Fruit fly (Drosophila melanogaster): Measurements from ENCODE around the gene CG10516.

Gene CG10516

DNA sequence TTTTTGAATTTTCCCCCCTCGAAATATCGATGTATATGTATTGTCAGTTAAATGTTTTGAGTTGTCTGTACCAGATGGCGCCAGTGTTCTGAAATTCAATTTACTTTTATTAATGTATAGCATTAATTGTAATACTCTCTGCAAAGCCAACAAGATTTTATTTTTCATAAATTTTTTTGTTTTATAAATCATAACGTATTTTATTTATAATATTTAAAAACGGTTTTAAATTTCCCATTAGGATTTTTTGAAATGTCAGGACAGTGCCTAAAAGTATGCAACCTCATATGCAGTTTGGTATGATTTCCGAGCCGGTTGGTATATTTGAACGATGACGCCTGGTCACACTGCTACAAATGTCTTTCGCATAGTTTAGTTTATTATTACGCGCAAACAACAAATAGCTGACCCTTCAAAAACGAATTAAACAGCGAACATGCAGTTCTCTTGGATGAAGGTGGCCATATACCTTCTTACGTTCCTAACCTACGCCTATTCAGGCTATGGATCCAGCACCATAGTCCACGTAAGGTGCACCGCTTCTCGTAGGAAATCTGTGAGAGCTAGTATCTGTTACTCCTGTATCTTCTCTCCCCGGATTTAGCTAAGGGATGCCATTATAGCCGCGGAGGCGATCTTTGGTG is 13.1 kb upstream of the CG10516 start, which contains the start of the genes Pka-C3 and GXIVsPLA2:
Gene Pka-C3, minus strand, starts transcription at position 14 of the 644 bp plus-strand sequence.
Gene GXIVsPLA2, plus strand, starts transcription at position 313 of the 644 bp plus-strand sequence.
- TF ChIP-seq sv (GFP tag; optimal IDR thresholded peaks at IDR 0.05) (no peak), Jra (GFP tag; optimal IDR thresholded peaks at IDR 0.05) (no peak), Myc (optimal IDR thresholded peaks at IDR 0.05) (peak; percentile 61), dmrt93B (GFP tag; optimal IDR thresholded peaks at IDR 0.05) (no peak), h (GFP tag; optimal IDR thresholded peaks at IDR 0.05) (no peak), Hr83 (GFP tag; optimal IDR thresholded peaks at IDR 0.05; ENCODE audit: poor library complexity, severe bottlenecking) (no peak), psq (GFP tag; optimal IDR thresholded peaks at IDR 0.05) (no peak), GATAd (GFP tag; optimal IDR thresholded peaks at IDR 0.05) (no peak)

DNA sequence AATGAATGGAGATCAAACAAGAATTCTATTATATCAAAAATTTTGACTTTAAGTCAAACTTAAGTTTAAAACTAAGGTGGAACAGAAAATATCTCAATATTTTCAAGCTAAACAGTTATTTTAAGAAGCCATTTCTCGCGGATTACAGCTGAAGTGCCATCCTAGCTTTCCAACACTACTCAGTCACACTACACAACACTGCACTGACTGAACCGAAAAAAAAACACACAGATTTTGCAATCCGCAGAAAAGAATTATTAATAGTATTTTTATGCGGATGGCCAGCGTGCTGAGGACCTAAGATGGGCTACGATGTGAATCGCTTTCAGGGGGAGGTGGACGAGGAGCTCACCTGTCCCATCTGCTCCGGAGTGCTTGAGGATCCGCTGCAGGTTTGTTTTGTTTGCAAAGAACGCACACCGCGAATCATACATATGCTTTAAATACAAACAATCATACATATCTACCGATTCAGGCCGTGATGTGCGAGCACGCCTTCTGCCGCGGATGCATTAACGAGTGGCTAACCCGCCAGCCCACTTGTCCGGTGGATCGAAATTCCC is 11.5 kb upstream of the CG10516 start, which contains the start of gene elgi:
Gene elgi, plus strand, starts transcription at position 103 of the 563 bp plus-strand sequence.
- TF ChIP-seq fru (GFP tag; optimal IDR thresholded peaks at IDR 0.05) (peak; percentile 77), woc (GFP tag; optimal IDR thresholded peaks at IDR 0.05) (peak; percentile 85), sv (GFP tag; optimal IDR thresholded peaks at IDR 0.05) (peak; percentile 52), Myc (optimal IDR thresholded peaks at IDR 0.05) (peak; percentile 88), br (GFP tag; optimal IDR thresholded peaks at IDR 0.05) (peak; percentile 75), ey (GFP tag; optimal IDR thresholded peaks at IDR 0.05) (peak; percentile 54), Abd-B (GFP tag; optimal IDR thresholded peaks at IDR 0.05) (no peak), GATAd (GFP tag; optimal IDR thresholded peaks at IDR 0.05) (no peak), foxo (GFP tag; optimal IDR thresholded peaks at IDR 0.05) (peak in 1 of 2 experiments; percentile 82), Sp1 (GFP tag; optimal IDR thresholded peaks at IDR 0.05) (peak; percentile 60), CrebA (GFP tag; optimal IDR thresholded peaks at IDR 0.05; ENCODE audit: borderline replicate concordance) (no peak), OdsH (GFP tag; optimal IDR thresholded peaks at IDR 0.05) (peak; percentile 46), CG9705 (GFP tag; optimal IDR thresholded peaks at IDR 0.05) (peak; percentile 49), CG32264 (GFP tag; optimal IDR thresholded peaks at IDR 0.05) (peak; percentile 47), Hr83 (GFP tag; optimal IDR thresholded peaks at IDR 0.05; ENCODE audit: poor library complexity, severe bottlenecking) (peak; percentile 80), h (GFP tag; optimal IDR thresholded peaks at IDR 0.05) (peak; percentile 82), HLH106 (tag; optimal IDR thresholded peaks at IDR 0.05) (peak; percentile 58), Dfd (GFP tag; optimal IDR thresholded peaks at IDR 0.05) (no peak), rgr (GFP tag; optimal IDR thresholded peaks at IDR 0.05) (peak; percentile 78), Mio (GFP tag; optimal IDR thresholded peaks at IDR 0.05) (peak; percentile 10), tai (GFP tag; optimal IDR thresholded peaks at IDR 0.05) (no peak), psq (GFP tag; optimal IDR thresholded peaks at IDR 0.05) (peak; percentile 51), Hnf4 (GFP tag; optimal IDR thresholded peaks at IDR 0.05) (no peak), Rel (GFP tag; optimal IDR thresholded peaks at IDR 0.05) (no peak), Rel (tag; optimal IDR thresholded peaks at IDR 0.05) (peak; percentile 54)

DNA sequence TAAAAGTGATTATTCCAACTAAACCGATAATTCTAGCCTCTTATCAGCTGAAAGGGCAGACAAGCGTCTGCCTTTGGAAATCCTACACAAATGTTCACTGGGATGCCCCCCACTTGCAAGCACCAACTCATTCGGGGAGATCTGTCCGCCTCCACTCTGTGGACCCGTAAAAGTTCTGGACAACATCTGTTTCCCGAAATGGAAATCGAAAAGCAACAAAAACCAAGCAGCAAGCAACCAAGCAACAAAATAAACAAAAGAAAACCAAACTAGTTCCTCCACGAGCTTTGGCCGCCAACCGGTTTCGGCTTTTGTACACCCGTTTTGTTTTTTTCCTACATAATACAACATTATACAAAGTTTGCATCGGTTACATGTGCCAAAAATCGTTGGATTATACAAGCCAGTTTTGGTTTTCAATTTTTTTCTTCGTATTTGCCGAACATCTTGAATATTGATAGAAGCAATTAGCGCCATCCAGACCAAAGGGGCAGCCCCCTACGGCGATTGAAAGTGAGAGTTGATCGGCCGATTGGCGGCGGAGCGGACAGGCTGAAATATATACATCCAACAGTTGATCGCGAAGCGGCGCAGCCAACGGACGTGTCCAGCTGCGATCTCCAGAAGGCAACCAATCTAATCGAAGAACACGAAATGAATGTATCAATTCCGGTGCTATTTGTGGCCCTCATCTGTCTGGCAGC is 9.2 kb upstream of the CG10516 start, which contains the start of gene CG17032:
Gene CG17032, plus strand, starts transcription at position 232 of the 704 bp plus-strand sequence.
- no peak for TF ChIP-seq CG32264 (GFP tag; optimal IDR thresholded peaks at IDR 0.05)
- no peak for TF ChIP-seq sage (GFP tag; optimal IDR thresholded peaks at IDR 0.05)
- no peak for TF ChIP-seq brk (GFP tag; optimal IDR thresholded peaks at IDR 0.05)
- TF ChIP-seq CrebA (GFP tag; optimal IDR thresholded peaks at IDR 0.05; ENCODE audit: borderline replicate concordance): no peak
- TF ChIP-seq Hr78 (GFP tag; optimal IDR thresholded peaks at IDR 0.05): no peak
- TF ChIP-seq CG9705 (GFP tag; optimal IDR thresholded peaks at IDR 0.05): no peak
- peak; percentile 22 for TF ChIP-seq psq (GFP tag; optimal IDR thresholded peaks at IDR 0.05)
- no peak for TF ChIP-seq lola (GFP tag; optimal IDR thresholded peaks at IDR 0.05)
- TF ChIP-seq Rel (GFP tag; optimal IDR thresholded peaks at IDR 0.05): no peak
- peak; percentile 92 for TF ChIP-seq Rel (tag; optimal IDR thresholded peaks at IDR 0.05)
- no peak for TF ChIP-seq rgr (GFP tag; optimal IDR thresholded peaks at IDR 0.05)
- TF ChIP-seq GATAd (GFP tag; optimal IDR thresholded peaks at IDR 0.05): no peak
- TF ChIP-seq tai (GFP tag; optimal IDR thresholded peaks at IDR 0.05): no peak

DNA sequence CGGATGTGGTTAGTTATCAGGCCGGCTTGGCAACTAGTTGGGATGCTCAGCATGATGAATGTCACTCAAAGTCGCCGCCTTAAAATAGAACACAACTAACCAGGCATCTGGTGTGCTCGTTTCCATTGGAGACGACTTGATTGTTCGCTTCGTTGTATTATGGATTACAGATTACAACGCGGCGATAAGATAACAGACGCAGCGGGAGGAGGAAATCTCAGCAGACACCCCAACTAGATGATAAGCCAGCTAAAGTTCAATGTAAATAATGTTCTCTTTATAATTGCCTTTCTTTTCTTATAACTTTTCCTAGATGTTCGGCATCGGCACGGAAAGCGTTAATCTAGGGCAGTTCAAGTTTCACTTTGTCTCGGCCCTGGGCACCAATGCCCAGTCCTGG is 682 bp downstream of the CG10516 start:
- no peak for TF ChIP-seq dsf (GFP tag; optimal IDR thresholded peaks at IDR 0.05; ENCODE audit: borderline replicate concordance)
- TF ChIP-seq OdsH (GFP tag; optimal IDR thresholded peaks at IDR 0.05): no peak
- TF ChIP-seq Myc (optimal IDR thresholded peaks at IDR 0.05): no peak
- TF ChIP-seq br (GFP tag; optimal IDR thresholded peaks at IDR 0.05): no peak
- TF ChIP-seq rgr (GFP tag; optimal IDR thresholded peaks at IDR 0.05): no peak
- no peak for TF ChIP-seq GATAd (GFP tag; optimal IDR thresholded peaks at IDR 0.05)
- TF ChIP-seq lola (GFP tag; optimal IDR thresholded peaks at IDR 0.05): no peak
- no peak for TF ChIP-seq Abd-B (GFP tag; optimal IDR thresholded peaks at IDR 0.05)
- TF ChIP-seq foxo (GFP tag; optimal IDR thresholded peaks at IDR 0.05): no peak
- TF ChIP-seq dmrt93B (GFP tag; optimal IDR thresholded peaks at IDR 0.05): no peak
- no peak for TF ChIP-seq fru (GFP tag; optimal IDR thresholded peaks at IDR 0.05)
- TF ChIP-seq Vsx2 (GFP tag; optimal IDR thresholded peaks at IDR 0.05; ENCODE audit: partially characterized antibody): no peak
- no peak for TF ChIP-seq CrebA (GFP tag; optimal IDR thresholded peaks at IDR 0.05; ENCODE audit: borderline replicate concordance)
- no peak for TF ChIP-seq Mio (GFP tag; optimal IDR thresholded peaks at IDR 0.05)
- no peak for TF ChIP-seq Dif (GFP tag; optimal IDR thresholded peaks at IDR 0.05; ENCODE audit: partially characterized antibody)
- no peak for TF ChIP-seq CG32264 (GFP tag; optimal IDR thresholded peaks at IDR 0.05)
- no peak for TF ChIP-seq dl (GFP tag; optimal IDR thresholded peaks at IDR 0.05; ENCODE audit: insufficient read depth in 1 of 2, partially characterized antibody in 2 of 2)
